Fruit fly (Drosophila melanogaster) whole organism, embryonic: Measurements from ENCODE around the gene side-IV.

Experiments used
- Adf1 ChIP-seq: fragments of 200-800 bp; sonication (Bioruptor generic); IDR thresholded peaks from 2 replicates; pipeline ENCODE4 v1.3.6; 2022; ENCODE audit warnings: missing biosample characterization, missing genetic modification characterization
- Atf-2 ChIP-seq: fragments of 200-800 bp; sonication (Bioruptor generic); optimal IDR thresholded peaks from 2 replicates; lab custom pipeline; 2016; ENCODE audit warnings: missing biosample characterization, missing genetic modification characterization
- B-H1 ChIP-seq: fragments of 200-800 bp; sonication (Bioruptor generic); IDR thresholded peaks from 3 replicates; pipeline ENCODE4 v1.3.6; 2022; ENCODE audit warnings: missing biosample characterization, missing genetic modification characterization
- Bgb ChIP-seq: fragments of 200-800 bp; sonication (Bioruptor generic); IDR thresholded peaks from 2 replicates; pipeline ENCODE4 v1.3.6; 2022; ENCODE audit warnings: missing biosample characterization, missing genetic modification characterization; ENCODE audit not compliant: partially characterized antibody
- Bteb2 ChIP-seq: fragments of 200-800 bp; sonication (Bioruptor generic); optimal IDR thresholded peaks from 2 replicates; lab custom pipeline; 2016; ENCODE audit warnings: missing biosample characterization, missing genetic modification characterization
- CG10147 ChIP-seq: fragments of 200-800 bp; sonication (Bioruptor generic); optimal IDR thresholded peaks from 2 replicates; lab custom pipeline; 2019; ENCODE audit warnings: missing biosample characterization, mild to moderate bottlenecking, missing genetic modification characterization, moderate library complexity
- CG10462 ChIP-seq: fragments of 200-800 bp; sonication (Bioruptor generic); optimal IDR thresholded peaks from 2 replicates; lab custom pipeline; 2016; ENCODE audit warnings: missing biosample characterization, missing genetic modification characterization
- CG10543 ChIP-seq: fragments of 200-800 bp; sonication (Bioruptor generic); optimal IDR thresholded peaks from 3 replicates; lab custom pipeline; 2017; ENCODE audit warnings: missing biosample characterization, mild to moderate bottlenecking, missing genetic modification characterization, moderate library complexity
- CG10565 ChIP-seq: fragments of 200-800 bp; sonication (Bioruptor generic); optimal IDR thresholded peaks from 3 replicates; lab custom pipeline; 2016; ENCODE audit warnings: missing biosample characterization, mild to moderate bottlenecking, missing genetic modification characterization
- CG10979 ChIP-seq: fragments of 200-800 bp; sonication (Bioruptor generic); optimal IDR thresholded peaks from 2 replicates; lab custom pipeline; 2018; ENCODE audit warnings: missing biosample characterization, mild to moderate bottlenecking, missing genetic modification characterization, moderate library complexity
- CG12104 ChIP-seq: fragments of 200-800 bp; sonication (Bioruptor generic); optimal IDR thresholded peaks from 3 replicates; lab custom pipeline; 2016; ENCODE audit warnings: missing biosample characterization, missing genetic modification characterization
- CG13296 ChIP-seq: fragments of 200-800 bp; sonication (Bioruptor generic); optimal IDR thresholded peaks from 3 replicates; lab custom pipeline; 2018; ENCODE audit warnings: missing biosample characterization, mild to moderate bottlenecking, missing genetic modification characterization
- CG13424 ChIP-seq: fragments of 200-800 bp; sonication (Bioruptor generic); optimal IDR thresholded peaks from 2 replicates; lab custom pipeline; 2019; ENCODE audit warnings: missing biosample characterization, mild to moderate bottlenecking, missing genetic modification characterization, moderate library complexity
- CG13894 ChIP-seq: fragments of 200-800 bp; sonication (Bioruptor generic); optimal IDR thresholded peaks from 3 replicates; lab custom pipeline; 2018; ENCODE audit warnings: missing biosample characterization, mild to moderate bottlenecking, missing genetic modification characterization, moderate library complexity
- CG2875 ChIP-seq: fragments of 200-800 bp; sonication (Bioruptor generic); optimal IDR thresholded peaks from 2 replicates; lab custom pipeline; 2017; ENCODE audit warnings: missing biosample characterization, mild to moderate bottlenecking, missing genetic modification characterization, missing genetic modification reagents
- CG31441 ChIP-seq: fragments of 200-800 bp; sonication (Bioruptor generic); IDR thresholded peaks from 2 replicates; pipeline ENCODE4 v1.3.6; 2022; ENCODE audit warnings: missing biosample characterization, missing genetic modification characterization
- CG3163 ChIP-seq: fragments of 200-800 bp; sonication (Bioruptor generic); optimal IDR thresholded peaks from 3 replicates; lab custom pipeline; 2016; ENCODE audit warnings: missing biosample characterization, missing genetic modification characterization
- CG3407 ChIP-seq: fragments of 200-800 bp; sonication (Bioruptor generic); optimal IDR thresholded peaks from 2 replicates; lab custom pipeline; 2018; ENCODE audit warnings: missing biosample characterization, mild to moderate bottlenecking, missing genetic modification characterization
- CG34376 ChIP-seq: fragments of 200-800 bp; sonication (Bioruptor generic); optimal IDR thresholded peaks from 2 replicates; lab custom pipeline; 2018; ENCODE audit warnings: missing biosample characterization, mild to moderate bottlenecking, missing genetic modification characterization
- CG4707 ChIP-seq: fragments of 200-800 bp; sonication (Bioruptor generic); optimal IDR thresholded peaks from 2 replicates; lab custom pipeline; 2018; ENCODE audit warnings: missing biosample characterization, mild to moderate bottlenecking, missing genetic modification characterization, moderate library complexity
- CG6791 ChIP-seq: fragments of 200-800 bp; sonication (Bioruptor generic); IDR thresholded peaks from 3 replicates; pipeline ENCODE4 v1.3.6; 2022; ENCODE audit warnings: missing biosample characterization, missing genetic modification characterization; ENCODE audit not compliant: partially characterized antibody
- CG7556 ChIP-seq: fragments of 200-800 bp; sonication (Bioruptor generic); optimal IDR thresholded peaks from 2 replicates; lab custom pipeline; 2017; ENCODE audit warnings: missing biosample characterization, mild to moderate bottlenecking, missing genetic modification characterization
- CG7987 ChIP-seq: fragments of 200-800 bp; sonication (Bioruptor generic); optimal IDR thresholded peaks from 2 replicates; lab custom pipeline; 2018; ENCODE audit warnings: missing biosample characterization, mild to moderate bottlenecking, missing genetic modification characterization, moderate library complexity
- Dfd ChIP-seq, 2 experiments: fragments of >200 bp; optimal IDR thresholded peaks; 2 replicates each; lab custom pipeline; 2017; ENCODE audit warnings: missing biosample characterization in 2 of 2, missing genetic modification characterization in 2 of 2
- Gug ChIP-seq: fragments of 200-800 bp; sonication (Bioruptor generic); IDR thresholded peaks from 4 replicates; pipeline ENCODE4 v1.3.6; 2022; ENCODE audit warnings: missing biosample characterization, missing genetic modification characterization
- Hr3 ChIP-seq: fragments of 200-800 bp; sonication (Bioruptor generic); optimal IDR thresholded peaks from 3 replicates; lab custom pipeline; 2016; ENCODE audit warnings: missing biosample characterization, missing genetic modification characterization
- Med ChIP-seq: fragments of 200-800 bp; sonication (Bioruptor generic); peaks from one replicate; lab custom pipeline; 2016; ENCODE audit warnings: missing biosample characterization, missing genetic modification characterization, mild to moderate bottlenecking, inconsistent platforms, moderate library complexity
- Nf-YA ChIP-seq: fragments of 200-800 bp; sonication (Bioruptor generic); IDR thresholded peaks from 2 replicates; pipeline ENCODE4 v1.3.6; 2022; ENCODE audit warnings: missing biosample characterization, missing genetic modification characterization
- Rx ChIP-seq: fragments of 200-800 bp; sonication (Bioruptor generic); IDR thresholded peaks from 2 replicates; pipeline ENCODE4 v1.3.6; 2022; ENCODE audit warnings: missing biosample characterization, missing genetic modification characterization
- al ChIP-seq: fragments of 200-800 bp; sonication (Bioruptor generic); IDR thresholded peaks from 2 replicates; pipeline ENCODE4 v1.3.6; 2022; ENCODE audit warnings: missing biosample characterization, missing genetic modification characterization
- ato ChIP-seq: fragments of 200-800 bp; sonication (Bioruptor generic); IDR thresholded peaks from 2 replicates; pipeline ENCODE4 v1.3.6; 2022; ENCODE audit warnings: missing biosample characterization, missing genetic modification characterization; ENCODE audit not compliant: partially characterized antibody
- chif ChIP-seq, 2 experiments: fragments of 200-800 bp; sonication (Bioruptor generic); optimal IDR thresholded peaks; 3 replicates each; lab custom pipeline; 2016; ENCODE audit warnings: missing biosample characterization in 2 of 2, missing genetic modification characterization in 2 of 2
- disco-r ChIP-seq: fragments of 200-800 bp; sonication (Bioruptor generic); optimal IDR thresholded peaks from 2 replicates; lab custom pipeline; 2016; ENCODE audit warnings: missing biosample characterization, missing genetic modification characterization
- dmrt99B ChIP-seq: fragments of 200-800 bp; sonication (Bioruptor generic); optimal IDR thresholded peaks from 2 replicates; lab custom pipeline; 2018; ENCODE audit warnings: missing biosample characterization, mild to moderate bottlenecking, missing genetic modification characterization, moderate library complexity
- eyg ChIP-seq: fragments of 200-800 bp; sonication (Bioruptor generic); optimal IDR thresholded peaks from 3 replicates; lab custom pipeline; 2016; ENCODE audit warnings: missing biosample characterization, missing genetic modification characterization
- grau ChIP-seq: fragments of 200-800 bp; optimal IDR thresholded peaks from 3 replicates; lab custom pipeline; 2019; ENCODE audit warnings: missing biosample characterization, mild to moderate bottlenecking, missing genetic modification characterization, moderate library complexity
- gro ChIP-seq: fragments of 200-800 bp; sonication (Bioruptor generic); optimal IDR thresholded peaks from 2 replicates; lab custom pipeline; 2016; ENCODE audit warnings: missing biosample characterization, missing genetic modification characterization
- gsb ChIP-seq: fragments of 200-800 bp; sonication (Bioruptor generic); IDR thresholded peaks from 2 replicates; pipeline ENCODE4 v1.3.6; 2022; ENCODE audit warnings: missing biosample characterization, missing genetic modification characterization
- jumu ChIP-seq: fragments of 200-800 bp; sonication (Bioruptor generic); optimal IDR thresholded peaks from 3 replicates; lab custom pipeline; 2016; ENCODE audit warnings: missing biosample characterization, missing genetic modification characterization
- nau ChIP-seq: fragments of 200-800 bp; sonication (Bioruptor generic); optimal IDR thresholded peaks from 3 replicates; lab custom pipeline; 2017; ENCODE audit warnings: missing biosample characterization, mild to moderate bottlenecking, missing genetic modification characterization, missing genetic modification reagents
- prd ChIP-seq, 3 experiments: fragments of >200 bp in 2 of 3; fragments of 200-800 bp in 1 of 3; sonication (Bioruptor generic) in 1 of 3; optimal IDR thresholded peaks in 2 of 3; IDR thresholded peaks in 1 of 3; 2 replicates in 2 of 3; 3 replicates in 1 of 3; pipeline versions ENCODE4 v1.3.6 to Lab custom; 2017 to 2022; ENCODE audit warnings: missing biosample characterization in 1 of 3, missing genetic modification characterization in 1 of 3
- sc ChIP-seq, 3 experiments: fragments of >200 bp in 2 of 3; fragments of 200-800 bp in 1 of 3; sonication (Bioruptor generic) in 1 of 3; optimal IDR thresholded peaks; 2 replicates in 2 of 3; 3 replicates in 1 of 3; lab custom pipeline; 2017; ENCODE audit warnings: mild to moderate bottlenecking in 1 of 3, missing biosample characterization in 1 of 3, missing genetic modification characterization in 1 of 3, missing genetic modification reagents in 1 of 3
- shn ChIP-seq: fragments of 200-800 bp; sonication (Bioruptor generic); optimal IDR thresholded peaks from 3 replicates; lab custom pipeline; 2016; ENCODE audit warnings: missing biosample characterization, missing genetic modification characterization
- slp2 ChIP-seq: fragments of 200-800 bp; sonication (Bioruptor generic); optimal IDR thresholded peaks from 2 replicates; lab custom pipeline; 2016; ENCODE audit warnings: missing biosample characterization, missing genetic modification characterization
- sob ChIP-seq: fragments of 200-800 bp; sonication (Bioruptor generic); IDR thresholded peaks from 2 replicates; pipeline ENCODE4 v1.3.6; 2022; ENCODE audit warnings: missing biosample characterization, missing genetic modification characterization
- stc ChIP-seq: fragments of 200-800 bp; sonication (Bioruptor generic); IDR thresholded peaks from 2 replicates; pipeline ENCODE4 v1.3.6; 2022; ENCODE audit warnings: missing biosample characterization, missing genetic modification characterization
- twi ChIP-seq: fragments of 200-800 bp; optimal IDR thresholded peaks from 2 replicates; lab custom pipeline; 2019; ENCODE audit warnings: missing biosample characterization, mild to moderate bottlenecking, missing genetic modification characterization, moderate library complexity
- unc-4 ChIP-seq: fragments of 200-800 bp; sonication (Bioruptor generic); IDR thresholded peaks from 2 replicates; pipeline ENCODE4 v1.3.6; 2022; ENCODE audit warnings: missing biosample characterization, missing genetic modification characterization; ENCODE audit not compliant: partially characterized antibody
- vfl ChIP-seq: fragments of 200-800 bp; sonication (Bioruptor generic); optimal IDR thresholded peaks from 2 replicates; lab custom pipeline; 2016; ENCODE audit warnings: missing biosample characterization, missing genetic modification characterization
- zfh1 ChIP-seq: fragments of 200-800 bp; sonication (Bioruptor generic); IDR thresholded peaks from 3 replicates; pipeline ENCODE4 v1.3.6; 2022; ENCODE audit warnings: missing biosample characterization, missing genetic modification characterization

The side-IV gene

DNA sequence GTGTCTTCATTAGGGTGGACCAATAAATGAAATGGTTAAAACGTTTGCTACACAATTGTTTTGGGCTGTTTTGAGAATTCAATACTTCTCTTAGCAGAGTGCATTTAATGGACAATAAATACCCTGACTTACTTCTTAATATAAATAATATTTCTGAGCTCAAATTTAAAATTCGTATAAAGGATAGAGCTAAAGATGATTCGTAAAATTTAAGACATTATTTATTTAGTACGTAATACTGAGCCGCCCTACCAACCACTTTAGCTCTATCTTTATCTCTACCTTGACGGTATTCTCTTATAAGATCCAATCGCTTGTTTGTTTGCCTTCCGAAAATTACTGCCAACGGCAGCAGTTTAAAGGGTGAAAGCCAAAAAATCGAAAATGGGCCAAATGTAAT lies 16.8 kb upstream of the side-IV start (continued):
- TF ChIP-seq Dfd (GFP tag; optimal IDR thresholded peaks at IDR 0.05; lab: Kevin White, UChicago) (no peak), Bgb (GFP tag; lab: Robert Waterston, UW) (no peak), al (peak; percentile 55), CG10979 (tag; lab: Kevin White, UChicago) (peak; percentile 81), CG13424 (tag; lab: Kevin White, UChicago) (peak; percentile 93), gsb (GFP tag; lab: Robert Waterston, UW) (peak; percentile 39; the same call in 1 of the 2 replicates), CG13296 (GFP tag; lab: Kevin White, UChicago) (peak; percentile 88), nau (GFP tag; lab: Kevin White, UChicago) (peak; percentile 29), Nf-YA (no peak), Med (GFP tag; lab: Kevin White, UChicago) (peak; percentile 80), Atf-2 (peak; percentile 29), Hr3 (GFP tag; lab: Kevin White, UChicago) (peak; percentile 66), unc-4 (GFP tag; lab: Robert Waterston, UW) (no peak), sc (optimal IDR thresholded peaks at IDR 0.05; lab: Kevin White, UChicago) (no peak), sc (GFP tag; optimal IDR thresholded peaks at IDR 0.05; lab: Kevin White, UChicago) (peak; percentile 64), CG7556 (peak; percentile 84), CG7987 (GFP tag; lab: Kevin White, UChicago) (no peak), CG3407 (peak; percentile 69), CG31441 (peak; percentile 74), CG10543 (GFP tag; lab: Kevin White, UChicago) (peak; percentile 15), dmrt99B (tag; lab: Kevin White, UChicago) (peak; percentile 73), Bteb2 (peak; percentile 73), CG6791 (GFP tag; lab: Robert Waterston, UW) (no peak), CG12104 (GFP tag; lab: Kevin White, UChicago) (peak; percentile 58), CG13894 (tag; lab: Kevin White, UChicago) (no peak), Gug (no peak), B-H1 (GFP tag; lab: Robert Waterston, UW) (peak; percentile 62), disco-r (GFP tag; lab: Kevin White, UChicago) (no peak), gro (GFP tag; lab: Kevin White, UChicago) (no peak), shn (peak; percentile 13), chif (GFP tag; optimal IDR thresholded peaks at IDR 0.05; lab: Kevin White, UChicago) (peak; percentile 8 to 51), grau (tag; lab: Kevin White, UChicago) (peak; percentile 91), jumu (GFP tag; lab: Kevin White, UChicago) (no peak), CG4707 (GFP tag; lab: Kevin White, UChicago) (peak; percentile 79), CG10462 (GFP tag; lab: Kevin White, UChicago) (peak; percentile 72), slp2 (GFP tag; lab: Kevin White, UChicago) (no peak), stc (GFP tag; lab: Robert Waterston, UW) (peak; percentile 81), prd (optimal IDR thresholded peaks at IDR 0.05; lab: Kevin White, UChicago) (no peak), prd (GFP tag; IDR thresholded peaks at IDR 0.05; lab: Robert Waterston, UW) (peak; percentile 62), CG3163 (GFP tag; lab: Kevin White, UChicago) (peak; percentile 11), Rx (GFP tag; lab: Robert Waterston, UW) (no peak), sob (peak; percentile 63), eyg (GFP tag; lab: Kevin White, UChicago) (no peak), CG10147 (GFP tag; lab: Kevin White, UChicago) (peak; percentile 70), vfl (GFP tag; lab: Kevin White, UChicago) (peak; percentile 20), CG10565 (no peak), ato (GFP tag; lab: Robert Waterston, UW) (no peak), Adf1 (GFP tag; lab: Robert Waterston, UW) (peak; percentile 39), zfh1 (GFP tag; lab: Robert Waterston, UW) (peak; percentile 62; the same call in 2 of the 3 replicates), twi (tag; lab: Kevin White, UChicago) (peak; percentile 75), CG34376 (GFP tag; lab: Kevin White, UChicago) (peak; percentile 12), CG2875 (GFP tag; lab: Kevin White, UChicago) (peak; percentile 74)
